Worm (Caenorhabditis elegans) whole organism, L2 larva: Measurements from ENCODE around the gene ech-1.1.

Source experiments
- C34F6.9 ChIP-seq: fragments of 150-350 bp; optimal IDR thresholded peaks from 2 replicates; lab custom pipeline; 2014; ENCODE audit warnings: missing biosample characterization, missing genetic modification characterization
- R02D3.7 ChIP-seq: fragments of 150-350 bp; optimal IDR thresholded peaks from 2 replicates; lab custom pipeline; 2014; ENCODE audit warnings: missing biosample characterization, missing genetic modification characterization
- ZK546.5 ChIP-seq: sonication (generic microtip); optimal IDR thresholded peaks from 2 replicates; lab custom pipeline; 2017; ENCODE audit warnings: missing biosample characterization, missing genetic modification characterization
- alr-1 ChIP-seq: fragments of 150-350 bp; optimal IDR thresholded peaks from 2 replicates; lab custom pipeline; 2014; ENCODE audit warnings: missing biosample characterization, missing genetic modification characterization
- aly-2 ChIP-seq: fragments of 150-350 bp; optimal IDR thresholded peaks from 2 replicates; lab custom pipeline; 2014; ENCODE audit warnings: missing biosample characterization, missing genetic modification characterization
- ama-1 ChIP-seq: fragments of 150-350 bp; optimal IDR thresholded peaks from 2 replicates; lab custom pipeline; 2018; ENCODE audit warnings: inconsistent platforms
- blmp-1 ChIP-seq: sonication (generic microtip); optimal IDR thresholded peaks from 2 replicates; lab custom pipeline; 2017; ENCODE audit warnings: missing genetic modification characterization, mild to moderate bottlenecking, missing compliant biosample characterization, antibody characterized with exemption, moderate library complexity; ENCODE audit not compliant: insufficient read depth
- ceh-16 ChIP-seq: fragments of 150-350 bp; optimal IDR thresholded peaks from 2 replicates; lab custom pipeline; 2014; ENCODE audit warnings: missing biosample characterization, missing genetic modification characterization
- egl-27 ChIP-seq: sonication (generic microtip); optimal IDR thresholded peaks from 3 replicates; lab custom pipeline; 2017; ENCODE audit warnings: missing biosample characterization, missing genetic modification reagents, missing genetic modification characterization
- elt-1 ChIP-seq: fragments of 150-350 bp; optimal IDR thresholded peaks from 2 replicates; lab custom pipeline; 2014; ENCODE audit warnings: missing biosample characterization, missing genetic modification characterization
- elt-3 ChIP-seq: sonication (generic microtip); optimal IDR thresholded peaks from 2 replicates; lab custom pipeline; 2017; ENCODE audit warnings: missing biosample characterization, missing genetic modification characterization
- fos-1 ChIP-seq: fragments of 150-350 bp; optimal IDR thresholded peaks from 2 replicates; lab custom pipeline; 2014; ENCODE audit warnings: missing biosample characterization, missing genetic modification characterization
- gmeb-1 ChIP-seq: fragments of 150-350 bp; optimal IDR thresholded peaks from 2 replicates; lab custom pipeline; 2014; ENCODE audit warnings: missing biosample characterization, missing genetic modification characterization
- lin-11 ChIP-seq: fragments of 150-350 bp; sonication (generic microtip); optimal IDR thresholded peaks from 2 replicates; lab custom pipeline; 2014; ENCODE audit warnings: missing biosample characterization, missing genetic modification characterization, inconsistent platforms, mixed read lengths
- lin-39 ChIP-seq: fragments of 150-350 bp; optimal IDR thresholded peaks from 2 replicates; lab custom pipeline; 2014; ENCODE audit warnings: missing biosample characterization, missing genetic modification reagents, missing genetic modification characterization
- mab-5 ChIP-seq: fragments of 150-350 bp; optimal IDR thresholded peaks from 2 replicates; lab custom pipeline; 2014; ENCODE audit warnings: missing biosample characterization, missing genetic modification characterization
- mbf-1 ChIP-seq: sonication (generic microtip); optimal IDR thresholded peaks from 2 replicates; lab custom pipeline; 2017; ENCODE audit warnings: missing biosample characterization, missing genetic modification characterization
- nhr-10 ChIP-seq: sonication (generic microtip); optimal IDR thresholded peaks from 2 replicates; lab custom pipeline; 2017; ENCODE audit warnings: missing biosample characterization, missing genetic modification characterization
- nhr-11 ChIP-seq: fragments of 150-350 bp; optimal IDR thresholded peaks from 2 replicates; lab custom pipeline; 2014; ENCODE audit warnings: missing biosample characterization, missing genetic modification characterization
- nhr-12 ChIP-seq: fragments of 150-350 bp; optimal IDR thresholded peaks from 2 replicates; lab custom pipeline; 2014; ENCODE audit warnings: missing biosample characterization, missing genetic modification characterization
- nhr-129 ChIP-seq: fragments of 150-350 bp; optimal IDR thresholded peaks from 2 replicates; lab custom pipeline; 2014; ENCODE audit warnings: missing biosample characterization, missing genetic modification characterization
- nhr-23 ChIP-seq: fragments of 150-350 bp; optimal IDR thresholded peaks from 2 replicates; lab custom pipeline; 2014; ENCODE audit warnings: missing biosample characterization, missing genetic modification reagents, missing genetic modification characterization
- nhr-237 ChIP-seq: fragments of 150-350 bp; optimal IDR thresholded peaks from 2 replicates; lab custom pipeline; 2014; ENCODE audit warnings: missing biosample characterization, missing genetic modification characterization
- nhr-25 ChIP-seq: fragments of 150-350 bp; sonication (generic microtip); optimal IDR thresholded peaks from 3 replicates; lab custom pipeline; 2014; ENCODE audit warnings: missing biosample characterization, missing genetic modification characterization
- nhr-6 ChIP-seq: fragments of 150-350 bp; optimal IDR thresholded peaks from 2 replicates; lab custom pipeline; 2014; ENCODE audit warnings: missing biosample characterization, missing genetic modification characterization
- nhr-77 ChIP-seq: fragments of 150-350 bp; optimal IDR thresholded peaks from 2 replicates; lab custom pipeline; 2014; ENCODE audit warnings: missing biosample characterization, missing genetic modification characterization
- peb-1 ChIP-seq: fragments of 150-350 bp; optimal IDR thresholded peaks from 2 replicates; lab custom pipeline; 2014; ENCODE audit warnings: missing biosample characterization, missing genetic modification characterization
- skn-1 ChIP-seq: sonication (generic microtip); optimal IDR thresholded peaks from 2 replicates; lab custom pipeline; 2017; ENCODE audit warnings: missing biosample characterization, missing genetic modification characterization
- sma-9 ChIP-seq, 2 experiments: fragments of 150-350 bp in 1 of 2; sonication (generic microtip) in 1 of 2; optimal IDR thresholded peaks; 2 replicates each; lab custom pipeline; 2014 to 2016; ENCODE audit warnings: missing genetic modification characterization in 2 of 2, mild to moderate bottlenecking in 1 of 2, missing biosample characterization in 1 of 2, missing compliant biosample characterization in 1 of 2, missing genetic modification reagents in 1 of 2, moderate library complexity in 1 of 2
- unc-39 ChIP-seq: fragments of 150-350 bp; optimal IDR thresholded peaks from 2 replicates; lab custom pipeline; 2014; ENCODE audit warnings: missing biosample characterization, missing genetic modification characterization
- unc-55 ChIP-seq: fragments of 150-350 bp; sonication (generic microtip); optimal IDR thresholded peaks from 3 replicates; lab custom pipeline; 2014; ENCODE audit warnings: missing biosample characterization, missing genetic modification reagents, missing genetic modification characterization
- zag-1 ChIP-seq: fragments of 150-350 bp; optimal IDR thresholded peaks from 2 replicates; lab custom pipeline; 2014; ENCODE audit warnings: missing biosample characterization, missing genetic modification characterization
- ztf-1 ChIP-seq: fragments of 200-800 bp; sonication (Bioruptor generic); conservative IDR thresholded peaks from 2 replicates; pipeline ENCODE4 v1.3.6; 2022; ENCODE audit warnings: missing genetic modification characterization, missing compliant biosample characterization
- ztf-11 ChIP-seq: sonication (generic microtip); optimal IDR thresholded peaks from 2 replicates; lab custom pipeline; 2017; ENCODE audit warnings: missing biosample characterization, missing genetic modification characterization
- ztf-4 ChIP-seq: fragments of 150-350 bp; optimal IDR thresholded peaks from 2 replicates; lab custom pipeline; 2014; ENCODE audit warnings: missing biosample characterization, missing genetic modification characterization

ech-1.1 gene

ce11 chrV:15315827-15316527 is 45.3 kb downstream of the ech-1.1 start, which contains the start of the genes srt-22 and nhr-246:
srt-22 (minus strand) TSS chrV:15315927.
nhr-246 (plus strand) TSS chrV:15316477.
- TF ChIP-seq nhr-77 (tag; lab: Kevin White, UChicago), result no peak
- no peak for TF ChIP-seq gmeb-1 (tag; lab: Kevin White, UChicago)
- no peak for TF ChIP-seq nhr-25 (tag; lab: Kevin White, UChicago)
- TF ChIP-seq ZK546.5 (tag; lab: Kevin White, UChicago), result no peak
- no peak for TF ChIP-seq mab-5 (tag; lab: Kevin White, UChicago)
- TF ChIP-seq nhr-11 (tag; lab: Kevin White, UChicago), result no peak
- no peak for TF ChIP-seq alr-1 (tag; lab: Kevin White, UChicago)
- TF ChIP-seq ztf-11 (tag; lab: Kevin White, UChicago), result no peak
- no peak for TF ChIP-seq nhr-129 (tag; lab: Kevin White, UChicago)
- no peak for TF ChIP-seq C34F6.9 (tag; lab: Kevin White, UChicago)
- TF ChIP-seq ztf-4 (tag; lab: Kevin White, UChicago), result no peak
- no peak for TF ChIP-seq egl-27
- TF ChIP-seq peb-1 (tag; lab: Kevin White, UChicago), result no peak
- TF ChIP-seq blmp-1, result no peak
- no peak for TF ChIP-seq nhr-6 (tag; lab: Kevin White, UChicago)
- TF ChIP-seq aly-2, result no peak
- no peak for TF ChIP-seq unc-39
- TF ChIP-seq ztf-1 (GFP tag; lab: Robert Waterston, UW), result no peak
- TF ChIP-seq ceh-16 (tag; lab: Kevin White, UChicago), result no peak
- TF ChIP-seq R02D3.7, result no peak

ce11 chrV:15313529-15313928 is 47.8 kb downstream of the ech-1.1 start:
- TF ChIP-seq zag-1 (tag; lab: Kevin White, UChicago) (no peak), ztf-1 (GFP tag; lab: Robert Waterston, UW) (no peak), ceh-16 (tag; lab: Kevin White, UChicago) (no peak), alr-1 (tag; lab: Kevin White, UChicago) (no peak), nhr-25 (tag; lab: Kevin White, UChicago) (no peak), lin-39 (tag; lab: Kevin White, UChicago) (no peak), R02D3.7 (no peak), ztf-11 (tag; lab: Kevin White, UChicago) (no peak), mab-5 (tag; lab: Kevin White, UChicago) (no peak), gmeb-1 (tag; lab: Kevin White, UChicago) (no peak), nhr-237 (tag; lab: Kevin White, UChicago) (no peak), nhr-12 (no peak), nhr-77 (tag; lab: Kevin White, UChicago) (no peak)

- no peak for TF ChIP-seq skn-1
- TF ChIP-seq aly-2, result no peak
- no peak for TF ChIP-seq ZK546.5 (tag; lab: Kevin White, UChicago)
- no peak for TF ChIP-seq mbf-1
- TF ChIP-seq elt-1 (tag; lab: Kevin White, UChicago), result no peak
- no peak for TF ChIP-seq nhr-23 (tag; lab: Kevin White, UChicago)
- TF ChIP-seq nhr-12, result no peak
- TF ChIP-seq unc-55 (GFP tag; lab: Kevin White, UChicago), result no peak
- no peak for TF ChIP-seq nhr-10 (tag; lab: Kevin White, UChicago)
- no peak for TF ChIP-seq unc-39
- no peak for TF ChIP-seq sma-9 (GFP tag; optimal IDR thresholded peaks at IDR 0.05; lab: Kevin White, UChicago)
- no peak for TF ChIP-seq sma-9 (tag; optimal IDR thresholded peaks at IDR 0.05; lab: Kevin White, UChicago)
- no peak for TF ChIP-seq ztf-1 (GFP tag; lab: Robert Waterston, UW)
- no peak for TF ChIP-seq nhr-77 (tag; lab: Kevin White, UChicago)
- no peak for TF ChIP-seq fos-1 (tag; lab: Kevin White, UChicago)
- no peak for TF ChIP-seq lin-11 (tag; lab: Kevin White, UChicago)
- TF ChIP-seq zag-1 (tag; lab: Kevin White, UChicago), result no peak
- no peak for TF ChIP-seq elt-3 (tag; lab: Kevin White, UChicago)
- no peak for TF ChIP-seq ama-1
These were observed 50.5 kb downstream of the ech-1.1 start, which contains the start of gene irld-62 for ce11 chrV:15310780-15311179. irld-62 (plus strand) TSS chrV:15311080.

- no peak for TF ChIP-seq zag-1 (tag; lab: Kevin White, UChicago)
- no peak for TF ChIP-seq nhr-77 (tag; lab: Kevin White, UChicago)
These were observed 52.3 kb downstream of the ech-1.1 start, which contains the start of gene srz-10 for ce11 chrV:15309011-15309410. srz-10 (minus strand) TSS chrV:15309098.
